Fruit fly (Drosophila melanogaster) whole organism, embryonic: ENCODE data around the gene cerv.

Source experiments
- Bteb2 ChIP-seq: fragments of 200-800 bp; sonication (Bioruptor generic); optimal IDR thresholded peaks from 2 replicates; lab custom pipeline; 2016; ENCODE audit warnings: missing biosample characterization, missing genetic modification characterization
- CG12219 ChIP-seq: fragments of 200-800 bp; sonication (Bioruptor generic); optimal IDR thresholded peaks from 3 replicates; lab custom pipeline; 2018; ENCODE audit warnings: missing biosample characterization, mild to moderate bottlenecking, missing genetic modification characterization
- CG13287 ChIP-seq: fragments of 200-800 bp; sonication (Bioruptor generic); IDR thresholded peaks from 2 replicates; pipeline ENCODE4 v1.3.6; 2022; ENCODE audit warnings: missing biosample characterization, missing genetic modification characterization; ENCODE audit not compliant: partially characterized antibody
- CG13775 ChIP-seq: fragments of 200-800 bp; sonication (Bioruptor generic); optimal IDR thresholded peaks from 3 replicates; lab custom pipeline; 2017; ENCODE audit warnings: missing biosample characterization, mild to moderate bottlenecking, missing genetic modification characterization
- CG16813 ChIP-seq: fragments of 200-800 bp; sonication (Bioruptor generic); IDR thresholded peaks from 3 replicates; pipeline ENCODE4 v1.3.6; 2022; ENCODE audit warnings: missing biosample characterization, missing genetic modification characterization; ENCODE audit not compliant: partially characterized antibody
- CG17186 ChIP-seq: fragments of 200-800 bp; sonication (Bioruptor generic); optimal IDR thresholded peaks from 3 replicates; lab custom pipeline; 2017; ENCODE audit warnings: missing biosample characterization, missing genetic modification reagents, missing genetic modification characterization
- CG2129 ChIP-seq: fragments of 200-800 bp; sonication (Bioruptor generic); IDR thresholded peaks from 2 replicates; pipeline ENCODE4 v1.3.6; 2022; ENCODE audit warnings: missing biosample characterization, missing genetic modification characterization; ENCODE audit not compliant: partially characterized antibody
- CG2199 ChIP-seq: fragments of 200-800 bp; sonication (Bioruptor generic); IDR thresholded peaks from 3 replicates; pipeline ENCODE4 v1.3.6; 2022; ENCODE audit warnings: missing biosample characterization, missing genetic modification characterization
- CG32532 ChIP-seq: fragments of 200-800 bp; sonication (Bioruptor generic); IDR thresholded peaks from 2 replicates; pipeline ENCODE4 v1.3.6; 2022; ENCODE audit warnings: missing biosample characterization, missing genetic modification characterization
- CG34422 ChIP-seq: fragments of 200-800 bp; sonication (Bioruptor generic); IDR thresholded peaks from 3 replicates; pipeline ENCODE4 v1.3.6; 2022; ENCODE audit warnings: missing biosample characterization, missing genetic modification characterization
- CG3838 ChIP-seq: fragments of 200-800 bp; sonication (Bioruptor generic); optimal IDR thresholded peaks from 3 replicates; lab custom pipeline; 2016; ENCODE audit warnings: missing biosample characterization, missing genetic modification characterization
- CG3847 ChIP-seq: fragments of 200-800 bp; sonication (Bioruptor generic); IDR thresholded peaks from 2 replicates; pipeline ENCODE4 v1.3.6; 2022; ENCODE audit warnings: missing biosample characterization, missing genetic modification characterization
- CG4404 ChIP-seq: fragments of 200-800 bp; sonication (Bioruptor generic); IDR thresholded peaks from 2 replicates; pipeline ENCODE4 v1.3.6; 2022; ENCODE audit warnings: missing biosample characterization, missing genetic modification characterization
- CG5953 ChIP-seq: fragments of 200-800 bp; sonication (Bioruptor generic); IDR thresholded peaks from 2 replicates; pipeline ENCODE4 v1.3.6; 2022; ENCODE audit warnings: missing biosample characterization, missing genetic modification characterization
- CG6254 ChIP-seq: fragments of 200-800 bp; sonication (Bioruptor generic); optimal IDR thresholded peaks from 3 replicates; lab custom pipeline; 2017; ENCODE audit warnings: mild to moderate bottlenecking, missing biosample characterization, missing genetic modification reagents, missing genetic modification characterization
- CG6689 ChIP-seq: fragments of 200-800 bp; sonication (Bioruptor generic); IDR thresholded peaks from 2 replicates; pipeline ENCODE4 v1.3.6; 2022; ENCODE audit warnings: missing biosample characterization, missing genetic modification characterization
- CG7271 ChIP-seq: fragments of 200-800 bp; sonication (Bioruptor generic); optimal IDR thresholded peaks from 2 replicates; lab custom pipeline; 2018; ENCODE audit warnings: missing biosample characterization, mild to moderate bottlenecking, missing genetic modification characterization, moderate library complexity
- CG7556 ChIP-seq: fragments of 200-800 bp; sonication (Bioruptor generic); optimal IDR thresholded peaks from 2 replicates; lab custom pipeline; 2017; ENCODE audit warnings: missing biosample characterization, mild to moderate bottlenecking, missing genetic modification characterization
- CG8290 ChIP-seq, 3 experiments: fragments of 200-800 bp; sonication (Bioruptor generic); optimal IDR thresholded peaks; 2 replicates each; lab custom pipeline; 2016 to 2019; ENCODE audit warnings: missing biosample characterization in 3 of 3, missing genetic modification characterization in 3 of 3, mild to moderate bottlenecking in 2 of 3, moderate library complexity in 1 of 3
- CG8359 ChIP-seq: fragments of 200-800 bp; sonication (Bioruptor generic); optimal IDR thresholded peaks from 2 replicates; lab custom pipeline; 2017; ENCODE audit warnings: missing biosample characterization, mild to moderate bottlenecking, missing genetic modification characterization, borderline replicate concordance
- D19B ChIP-seq: fragments of 200-800 bp; sonication (Bioruptor generic); optimal IDR thresholded peaks from 2 replicates; lab custom pipeline; 2017; ENCODE audit warnings: missing biosample characterization, mild to moderate bottlenecking, missing genetic modification characterization
- Elba2 ChIP-seq: fragments of 200-800 bp; sonication (Bioruptor generic); optimal IDR thresholded peaks from 3 replicates; lab custom pipeline; 2016; ENCODE audit warnings: missing biosample characterization, missing genetic modification characterization
- Fer2 ChIP-seq: fragments of 200-800 bp; sonication (Bioruptor generic); optimal IDR thresholded peaks from 2 replicates; lab custom pipeline; 2018; ENCODE audit warnings: missing biosample characterization, mild to moderate bottlenecking, missing genetic modification characterization, moderate library complexity
- Lhr ChIP-seq: fragments of 200-800 bp; sonication (Bioruptor generic); optimal IDR thresholded peaks from 3 replicates; lab custom pipeline; 2017; ENCODE audit warnings: mild to moderate bottlenecking, missing biosample characterization, missing genetic modification reagents, missing genetic modification characterization
- Med ChIP-seq: fragments of 200-800 bp; sonication (Bioruptor generic); peaks from one replicate; lab custom pipeline; 2016; ENCODE audit warnings: missing biosample characterization, missing genetic modification characterization, mild to moderate bottlenecking, inconsistent platforms, moderate library complexity
- Neu2 ChIP-seq: fragments of 200-800 bp; sonication (Bioruptor generic); optimal IDR thresholded peaks from 3 replicates; lab custom pipeline; 2016; ENCODE audit warnings: missing biosample characterization, missing genetic modification characterization, borderline replicate concordance
- Oaz ChIP-seq: fragments of 200-800 bp; sonication (Bioruptor generic); IDR thresholded peaks from 2 replicates; pipeline ENCODE4 v1.3.6; 2022; ENCODE audit warnings: missing biosample characterization, missing genetic modification characterization
- Side ChIP-seq: fragments of 200-800 bp; sonication (Bioruptor generic); optimal IDR thresholded peaks from 2 replicates; lab custom pipeline; 2016; ENCODE audit warnings: missing biosample characterization, missing genetic modification characterization
- Spps ChIP-seq: fragments of 200-800 bp; sonication (Bioruptor generic); optimal IDR thresholded peaks from 2 replicates; lab custom pipeline; 2018; ENCODE audit warnings: missing biosample characterization, mild to moderate bottlenecking, missing genetic modification characterization
- ap ChIP-seq: fragments of 200-800 bp; sonication (Bioruptor generic); IDR thresholded peaks from 2 replicates; pipeline ENCODE4 v1.3.6; 2022; ENCODE audit warnings: missing biosample characterization, missing genetic modification characterization
- chif ChIP-seq, 2 experiments: fragments of 200-800 bp; sonication (Bioruptor generic); optimal IDR thresholded peaks; 3 replicates each; lab custom pipeline; 2016; ENCODE audit warnings: missing biosample characterization in 2 of 2, missing genetic modification characterization in 2 of 2
- dm ChIP-seq: fragments of 200-800 bp; sonication (Bioruptor generic); optimal IDR thresholded peaks from 3 replicates; lab custom pipeline; 2016; ENCODE audit warnings: missing biosample characterization, missing genetic modification characterization
- gce ChIP-seq: fragments of 200-800 bp; sonication (Bioruptor generic); IDR thresholded peaks from 3 replicates; pipeline ENCODE4 v1.3.6; 2022; ENCODE audit warnings: missing biosample characterization, missing genetic modification characterization
- grn ChIP-seq: fragments of 200-800 bp; sonication (Bioruptor generic); optimal IDR thresholded peaks from 3 replicates; lab custom pipeline; 2017; ENCODE audit warnings: missing biosample characterization, missing genetic modification characterization
- ham ChIP-seq: fragments of 200-800 bp; sonication (Bioruptor generic); IDR thresholded peaks from 2 replicates; pipeline ENCODE4 v1.3.6; 2022; ENCODE audit warnings: missing biosample characterization, missing genetic modification characterization
- hkb ChIP-seq, 2 experiments: fragments of 200-800 bp in 1 of 2; fragments of >200 bp in 1 of 2; sonication (Bioruptor generic) in 1 of 2; IDR thresholded peaks in 1 of 2; optimal IDR thresholded peaks in 1 of 2; 2 replicates each; pipeline versions ENCODE4 v1.3.6 to Lab custom; 2017 to 2022; ENCODE audit warnings: missing biosample characterization in 1 of 2, missing genetic modification characterization in 1 of 2
- jumu ChIP-seq: fragments of 200-800 bp; sonication (Bioruptor generic); optimal IDR thresholded peaks from 3 replicates; lab custom pipeline; 2016; ENCODE audit warnings: missing biosample characterization, missing genetic modification characterization
- klu ChIP-seq: fragments of 200-800 bp; sonication (Bioruptor generic); IDR thresholded peaks from 2 replicates; pipeline ENCODE4 v1.3.6; 2022; ENCODE audit warnings: missing biosample characterization, missing genetic modification characterization
- oc ChIP-seq: fragments of 200-800 bp; sonication (Bioruptor generic); optimal IDR thresholded peaks from 2 replicates; lab custom pipeline; 2018; ENCODE audit warnings: missing biosample characterization, mild to moderate bottlenecking, missing genetic modification characterization, moderate library complexity
- pros ChIP-seq: fragments of 200-800 bp; sonication (Bioruptor generic); optimal IDR thresholded peaks from 3 replicates; lab custom pipeline; 2019; ENCODE audit warnings: missing biosample characterization, mild to moderate bottlenecking, missing genetic modification characterization, moderate library complexity
- psq ChIP-seq: fragments of 200-800 bp; sonication (Bioruptor generic); optimal IDR thresholded peaks from 2 replicates; lab custom pipeline; 2017; ENCODE audit warnings: missing biosample characterization, missing genetic modification characterization
- sens-2 ChIP-seq: fragments of 200-800 bp; sonication (Bioruptor generic); IDR thresholded peaks from 2 replicates; pipeline ENCODE4 v1.3.6; 2022; ENCODE audit warnings: missing biosample characterization, missing genetic modification characterization
- shn ChIP-seq: fragments of 200-800 bp; sonication (Bioruptor generic); optimal IDR thresholded peaks from 3 replicates; lab custom pipeline; 2016; ENCODE audit warnings: missing biosample characterization, missing genetic modification characterization
- sima ChIP-seq: fragments of 200-800 bp; sonication (Bioruptor generic); optimal IDR thresholded peaks from 2 replicates; lab custom pipeline; 2016; ENCODE audit warnings: missing biosample characterization, missing genetic modification characterization
- stwl ChIP-seq: fragments of 200-800 bp; sonication (Bioruptor generic); optimal IDR thresholded peaks from 3 replicates; lab custom pipeline; 2018; ENCODE audit warnings: missing biosample characterization, mild to moderate bottlenecking, missing genetic modification characterization, moderate library complexity
- tll ChIP-seq, 2 experiments: fragments of 200-800 bp in 1 of 2; fragments of >200 bp in 1 of 2; sonication (Bioruptor generic) in 1 of 2; optimal IDR thresholded peaks; 2 replicates each; lab custom pipeline; 2017 to 2019; ENCODE audit warnings: missing biosample characterization in 2 of 2, missing genetic modification characterization in 2 of 2, mild to moderate bottlenecking in 1 of 2, moderate library complexity in 1 of 2
- toy ChIP-seq: fragments of 200-800 bp; sonication (Bioruptor generic); IDR thresholded peaks from 2 replicates; pipeline ENCODE4 v1.3.6; 2022; ENCODE audit warnings: missing biosample characterization, missing genetic modification characterization
- trem ChIP-seq: fragments of 200-800 bp; optimal IDR thresholded peaks from 3 replicates; lab custom pipeline; 2019; ENCODE audit warnings: missing biosample characterization, mild to moderate bottlenecking, missing genetic modification characterization, moderate library complexity
- usp ChIP-seq: fragments of >200 bp; optimal IDR thresholded peaks from 2 replicates; lab custom pipeline; 2017; ENCODE audit warnings: missing biosample characterization, missing genetic modification characterization

The cerv gene

dm6 chrX:15622970-15623402 lies 45.0 kb upstream of the cerv start (continued):
- no peak for TF ChIP-seq CG4404 (GFP tag; lab: Robert Waterston, UW)
- TF ChIP-seq CG6254 = peak; percentile 6
- peak; percentile 40 for TF ChIP-seq D19B (GFP tag; lab: Kevin White, UChicago)
- peak; percentile 95 for TF ChIP-seq Med (GFP tag; lab: Kevin White, UChicago)
- 0 out of 3 replicates have a peak, but pooled peaks have one; percentile 71 for TF ChIP-seq CG2199 (GFP tag; lab: Robert Waterston, UW)
- no peak for TF ChIP-seq CG13287
- no peak for TF ChIP-seq CG8359 (GFP tag; lab: Kevin White, UChicago)
- TF ChIP-seq Bteb2 (GFP tag; lab: Kevin White, UChicago) = peak; percentile 30
- no peak for TF ChIP-seq Spps
- TF ChIP-seq CG6689 (GFP tag; lab: Robert Waterston, UW) = peak; percentile 81
- no peak for TF ChIP-seq sima
- no peak for TF ChIP-seq pros (GFP tag; lab: Kevin White, UChicago)
- peak; percentile 69 for TF ChIP-seq sens-2 (GFP tag; lab: Robert Waterston, UW)
- TF ChIP-seq stwl = no peak
- peak; percentile 12 for TF ChIP-seq CG17186 (GFP tag; lab: Kevin White, UChicago)
- TF ChIP-seq CG16813 (GFP tag; lab: Robert Waterston, UW) = no peak
- peak; percentile 81 for TF ChIP-seq CG5953 (GFP tag; lab: Robert Waterston, UW)
- TF ChIP-seq grn (GFP tag; lab: Kevin White, UChicago) = peak; percentile 58
- no peak for TF ChIP-seq Lhr (GFP tag; lab: Kevin White, UChicago)
- TF ChIP-seq psq (GFP tag; lab: Kevin White, UChicago) = peak; percentile 39
- TF ChIP-seq oc = peak; percentile 51
- TF ChIP-seq gce (GFP tag; lab: Robert Waterston, UW) = peak; percentile 71; the same call in 2 of the 3 replicates
- no peak for TF ChIP-seq trem (tag; lab: Kevin White, UChicago)
- TF ChIP-seq CG7556 (GFP tag; lab: Kevin White, UChicago) = peak; percentile 71
- peak; percentile 29 for TF ChIP-seq Fer2
- TF ChIP-seq CG12219 = peak; percentile 75
- TF ChIP-seq ham (GFP tag; lab: Robert Waterston, UW) = no peak; the same call in 1 of the 2 replicates
- peak; percentile 69 for TF ChIP-seq ap (GFP tag; lab: Robert Waterston, UW)
- TF ChIP-seq tll (GFP tag; optimal IDR thresholded peaks at IDR 0.05; lab: Kevin White, UChicago) = no peak
- TF ChIP-seq klu (GFP tag; lab: Robert Waterston, UW) = peak; percentile 64
- no peak for TF ChIP-seq usp (GFP tag; lab: Kevin White, UChicago)
- peak; percentile 50; the same call in 1 of the 2 replicates for TF ChIP-seq Oaz
- TF ChIP-seq Neu2 (GFP tag; lab: Kevin White, UChicago) = no peak
- peak; percentile 64; the same call in 2 of the 3 replicates for TF ChIP-seq CG34422
- TF ChIP-seq shn (GFP tag; lab: Kevin White, UChicago) = peak; percentile 64
- peak; percentile 87 for TF ChIP-seq Side (GFP tag; lab: Kevin White, UChicago)
- TF ChIP-seq Elba2 (GFP tag; lab: Kevin White, UChicago) = no peak
- TF ChIP-seq CG3847 (GFP tag; lab: Robert Waterston, UW) = peak; percentile 85
- peak; percentile 31 for TF ChIP-seq dm (GFP tag; lab: Kevin White, UChicago)
- peak; percentile 7 for TF ChIP-seq CG8290 (GFP tag; optimal IDR thresholded peaks at IDR 0.05; lab: Kevin White, UChicago)
- peak in 1 of 2 experiments; percentile 95 for TF ChIP-seq CG8290 (tag; optimal IDR thresholded peaks at IDR 0.05; lab: Kevin White, UChicago)
- TF ChIP-seq CG2129 (GFP tag; lab: Robert Waterston, UW) = no peak
- no peak for TF ChIP-seq CG7271 (tag; lab: Kevin White, UChicago)
- TF ChIP-seq CG3838 (GFP tag; lab: Kevin White, UChicago) = no peak
- peak; percentile 89 for TF ChIP-seq CG32532 (GFP tag; lab: Robert Waterston, UW)
- TF ChIP-seq jumu (GFP tag; lab: Kevin White, UChicago) = peak; percentile 88
- TF ChIP-seq hkb (optimal IDR thresholded peaks at IDR 0.05; lab: Kevin White, UChicago) = no peak
- TF ChIP-seq hkb (GFP tag; IDR thresholded peaks at IDR 0.05; lab: Robert Waterston, UW) = peak; percentile 92
- peak; percentile 60; the same call in 1 of the 2 replicates for TF ChIP-seq toy (GFP tag; lab: Robert Waterston, UW)
- peak; percentile 48 for TF ChIP-seq CG13775 (GFP tag; lab: Kevin White, UChicago)
- TF ChIP-seq chif (GFP tag; optimal IDR thresholded peaks at IDR 0.05; lab: Kevin White, UChicago) = peak; percentile 53 to 56
